Fruit fly (Drosophila melanogaster): Measurements from ENCODE around the gene Mob3.
A peak's percentile ranks its signal among the peaks of the same experiment; 100 is the strongest.

Gene Mob3

dm6 chr2L:10226724-10227407, 38.3 kb upstream of the Mob3 start, which contains the start of gene CG5708 (continued):
- TF ChIP-seq acj6 (GFP tag; optimal IDR thresholded peaks at IDR 0.05): no peak
- TF ChIP-seq topi (GFP tag; optimal IDR thresholded peaks at IDR 0.05): peak; percentile 2
- no peak for TF ChIP-seq net (GFP tag; optimal IDR thresholded peaks at IDR 0.05)
- no peak for TF ChIP-seq eg (GFP tag; IDR thresholded peaks at IDR 0.05)
- no peak for TF ChIP-seq Lpt (GFP tag; optimal IDR thresholded peaks at IDR 0.05)
- no peak for TF ChIP-seq CG6163 (GFP tag; IDR thresholded peaks at IDR 0.05)
- TF ChIP-seq achi (GFP tag; optimal IDR thresholded peaks at IDR 0.05): peak; percentile 35
- no peak for TF ChIP-seq Ets96B (tag; optimal IDR thresholded peaks at IDR 0.05)
- TF ChIP-seq Eip78C (GFP tag): peak; percentile 63
- TF ChIP-seq cyc (GFP tag; optimal IDR thresholded peaks at IDR 0.05): peak; percentile 18
- TF ChIP-seq Smox (GFP tag; optimal IDR thresholded peaks at IDR 0.05): no peak
- peak; percentile 36 for TF ChIP-seq fkh (GFP tag; optimal IDR thresholded peaks at IDR 0.05)
- no peak for TF ChIP-seq dac (GFP tag; optimal IDR thresholded peaks at IDR 0.05)
- TF ChIP-seq CG6276 (GFP tag; optimal IDR thresholded peaks at IDR 0.05): no peak
- no peak for TF ChIP-seq Hr38 (GFP tag; optimal IDR thresholded peaks at IDR 0.05)
- peak in 1 of 2 experiments; percentile 20 for TF ChIP-seq ss (GFP tag; optimal IDR thresholded peaks at IDR 0.05)
- TF ChIP-seq CG6792 (GFP tag; optimal IDR thresholded peaks at IDR 0.05): no peak
- no peak for TF ChIP-seq CG16779 (tag; optimal IDR thresholded peaks at IDR 0.05)
- no peak for TF ChIP-seq CG7368 (GFP tag; optimal IDR thresholded peaks at IDR 0.05)
- no peak for TF ChIP-seq CG32006 (GFP tag; optimal IDR thresholded peaks at IDR 0.05)
- TF ChIP-seq CG15336 (GFP tag; IDR thresholded peaks at IDR 0.05): no peak
- TF ChIP-seq CG31627 (GFP tag; optimal IDR thresholded peaks at IDR 0.05): no peak
- TF ChIP-seq CG11294 (GFP tag; IDR thresholded peaks at IDR 0.05): no peak
- no peak for TF ChIP-seq CG8119 (GFP tag; IDR thresholded peaks at IDR 0.05)
- no peak for TF ChIP-seq CG8319 (GFP tag; optimal IDR thresholded peaks at IDR 0.05)
- no peak for TF ChIP-seq Eip75B (GFP tag; optimal IDR thresholded peaks at IDR 0.05)
- TF ChIP-seq Hr39 (GFP tag; optimal IDR thresholded peaks at IDR 0.05): no peak
- no peak for TF ChIP-seq CG9139 (GFP tag; optimal IDR thresholded peaks at IDR 0.05)
- no peak for TF ChIP-seq CG4318 (GFP tag; optimal IDR thresholded peaks at IDR 0.05)
- peak; percentile 9 for TF ChIP-seq Sox14 (GFP tag; optimal IDR thresholded peaks at IDR 0.05)
- TF ChIP-seq Gug (GFP tag; IDR thresholded peaks at IDR 0.05): no peak
- no peak for TF ChIP-seq Ets21C (GFP tag; optimal IDR thresholded peaks at IDR 0.05)
- TF ChIP-seq CG11902 (GFP tag; optimal IDR thresholded peaks at IDR 0.05): no peak
- TF ChIP-seq Hr4 (GFP tag; optimal IDR thresholded peaks at IDR 0.05): no peak

dm6 chr2L:10230455-10230854, 34.7 kb upstream of the Mob3 start:
- TF ChIP-seq CG34406 (GFP tag; optimal IDR thresholded peaks at IDR 0.05) (no peak), CG6276 (GFP tag; optimal IDR thresholded peaks at IDR 0.05) (no peak), achi (GFP tag; optimal IDR thresholded peaks at IDR 0.05) (peak; percentile 9), Eip78C (GFP tag) (peak; percentile 40), CG6808 (GFP tag; optimal IDR thresholded peaks at IDR 0.05) (no peak)

DNA sequence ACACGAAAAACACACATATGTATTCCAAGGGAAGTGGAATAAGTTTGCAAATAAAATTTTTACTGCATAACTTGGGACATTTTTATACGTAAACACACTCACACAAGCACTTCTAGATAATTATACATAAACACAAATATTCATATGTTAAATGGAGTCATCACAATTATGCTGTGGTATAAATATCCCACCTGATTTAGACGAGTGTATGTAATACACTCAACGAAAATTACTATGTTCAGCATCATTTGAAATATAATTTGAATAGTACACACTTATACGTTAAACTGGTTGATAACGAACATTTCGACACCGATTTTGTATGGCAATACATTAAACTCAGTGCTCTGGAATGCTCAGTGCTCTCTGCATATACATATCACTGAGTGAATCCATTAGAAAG, 34.0 kb upstream of the Mob3 start:
- no peak for TF ChIP-seq eg (GFP tag; IDR thresholded peaks at IDR 0.05)
- TF ChIP-seq Hr4 (GFP tag; optimal IDR thresholded peaks at IDR 0.05): peak; percentile 71
- TF ChIP-seq pdm3 (GFP tag; optimal IDR thresholded peaks at IDR 0.05): no peak
- peak; percentile 32 for TF ChIP-seq CG31627 (GFP tag; optimal IDR thresholded peaks at IDR 0.05)
- TF ChIP-seq CG11762 (GFP tag; optimal IDR thresholded peaks at IDR 0.05; ENCODE audit: insufficient read depth): no peak
- no peak for TF ChIP-seq lz (GFP tag; optimal IDR thresholded peaks at IDR 0.05)
- TF ChIP-seq vri (GFP tag; optimal IDR thresholded peaks at IDR 0.05): peak; percentile 4
- no peak for TF ChIP-seq CG6276 (GFP tag; optimal IDR thresholded peaks at IDR 0.05)
- TF ChIP-seq Gug (GFP tag; IDR thresholded peaks at IDR 0.05): no peak
- peak; percentile 31 for TF ChIP-seq Lpt (GFP tag; optimal IDR thresholded peaks at IDR 0.05)
- peak; percentile 57 for TF ChIP-seq OdsH (GFP tag; optimal IDR thresholded peaks at IDR 0.05)
- peak; percentile 11 for TF ChIP-seq Ets96B (tag; optimal IDR thresholded peaks at IDR 0.05)
- peak; percentile 32 for TF ChIP-seq CG6792 (GFP tag; optimal IDR thresholded peaks at IDR 0.05)
- no peak for TF ChIP-seq CG11294 (GFP tag; IDR thresholded peaks at IDR 0.05)
- TF ChIP-seq CG34406 (GFP tag; optimal IDR thresholded peaks at IDR 0.05): peak; percentile 36
- TF ChIP-seq CG6808 (GFP tag; optimal IDR thresholded peaks at IDR 0.05): peak; percentile 14
- peak; percentile 54 for TF ChIP-seq Met (GFP tag; optimal IDR thresholded peaks at IDR 0.05)
- no peak for TF ChIP-seq fd85E (GFP tag; optimal IDR thresholded peaks at IDR 0.05)
- no peak for TF ChIP-seq Hr38 (GFP tag; optimal IDR thresholded peaks at IDR 0.05)
- no peak for TF ChIP-seq CG9139 (GFP tag; optimal IDR thresholded peaks at IDR 0.05)
- peak; percentile 49; the same call in 1 of the 2 replicates for TF ChIP-seq CG15336 (GFP tag; IDR thresholded peaks at IDR 0.05)
- TF ChIP-seq spab (GFP tag; optimal IDR thresholded peaks at IDR 0.05): no peak
- TF ChIP-seq topi (GFP tag; optimal IDR thresholded peaks at IDR 0.05): peak; percentile 61
- no peak for TF ChIP-seq CG32006 (GFP tag; optimal IDR thresholded peaks at IDR 0.05)
- TF ChIP-seq Sox102F (GFP tag; optimal IDR thresholded peaks at IDR 0.05): peak; percentile 45
- TF ChIP-seq CG11902 (GFP tag; optimal IDR thresholded peaks at IDR 0.05): no peak
- TF ChIP-seq CG6163 (GFP tag; IDR thresholded peaks at IDR 0.05): no peak
- TF ChIP-seq CG16779 (tag; optimal IDR thresholded peaks at IDR 0.05): no peak
- peak; percentile 55 for TF ChIP-seq esn (GFP tag; optimal IDR thresholded peaks at IDR 0.05)
